Fruit fly (Drosophila melanogaster): ENCODE results near the gene CG11594.
A peak's percentile ranks its signal among the peaks of the same experiment; 100 is the strongest.

Gene CG11594

DNA sequence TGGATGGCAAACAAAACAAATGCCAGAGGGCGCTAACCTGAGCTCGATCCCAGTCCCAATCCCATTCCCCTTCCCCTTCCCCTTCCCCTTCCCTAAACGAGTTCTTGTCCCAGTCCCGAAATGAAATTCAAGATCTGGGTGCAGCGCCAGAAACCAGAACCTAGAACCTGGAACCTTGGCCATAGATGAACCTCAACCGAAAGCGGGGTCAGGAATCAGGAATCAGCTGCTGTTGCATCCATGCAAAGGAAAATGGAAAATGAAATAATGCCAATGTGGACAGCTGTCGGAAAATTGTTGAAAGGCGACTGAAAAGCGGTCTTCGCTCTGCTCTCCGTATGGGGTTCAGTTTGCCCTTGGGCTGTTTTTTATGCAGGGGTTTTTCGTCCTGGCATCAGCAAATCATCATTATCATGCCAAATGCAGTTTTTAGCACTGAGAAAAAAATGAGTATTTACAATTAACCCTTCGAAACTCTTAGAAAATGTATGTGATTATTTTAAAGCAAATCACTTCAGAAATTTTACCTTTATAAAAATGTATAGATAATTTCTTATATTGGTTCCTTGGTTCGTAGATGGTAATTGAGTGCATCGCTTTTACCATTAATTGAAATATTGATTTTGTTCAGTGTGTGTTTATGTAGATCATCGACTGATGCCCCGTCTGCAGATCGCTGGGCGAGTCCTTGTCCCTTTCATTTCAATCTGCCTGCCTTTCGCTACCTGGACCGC lies 48.0 kb downstream of the CG11594 start (continued):
- TF ChIP-seq CG32532 (GFP tag; IDR thresholded peaks at IDR 0.05): no peak
- TF ChIP-seq HmgD (GFP tag; optimal IDR thresholded peaks at IDR 0.05): no peak
- TF ChIP-seq Sox102F (GFP tag; optimal IDR thresholded peaks at IDR 0.05): no peak
- TF ChIP-seq CG15696 (tag; optimal IDR thresholded peaks at IDR 0.05): peak; percentile 87
- TF ChIP-seq tio (GFP tag; optimal IDR thresholded peaks at IDR 0.05): no peak
- no peak for TF ChIP-seq CG14014 (GFP tag; IDR thresholded peaks at IDR 0.05)
- TF ChIP-seq CG6272 (GFP tag; IDR thresholded peaks at IDR 0.05): no peak
- TF ChIP-seq CG6689 (GFP tag; IDR thresholded peaks at IDR 0.05): 0 out of 2 replicates have a peak, but pooled peaks have one; percentile 20
- no peak for TF ChIP-seq sc (optimal IDR thresholded peaks at IDR 0.05)
- TF ChIP-seq sc (GFP tag; optimal IDR thresholded peaks at IDR 0.05): peak; percentile 22
- no peak for TF ChIP-seq CG34224 (GFP tag; IDR thresholded peaks at IDR 0.05; ENCODE audit: partially characterized antibody)
- TF ChIP-seq Med (GFP tag): no peak
- TF ChIP-seq CG3726 (GFP tag; IDR thresholded peaks at IDR 0.05): no peak
- TF ChIP-seq ro (GFP tag; IDR thresholded peaks at IDR 0.05): no peak
- peak; percentile 33 for TF ChIP-seq CG1529 (GFP tag; optimal IDR thresholded peaks at IDR 0.05)
- TF ChIP-seq CG13123 (GFP tag; optimal IDR thresholded peaks at IDR 0.05): no peak
- no peak for TF ChIP-seq Doc2 (GFP tag; IDR thresholded peaks at IDR 0.05)
- no peak for TF ChIP-seq exex (tag; optimal IDR thresholded peaks at IDR 0.05)
- no peak for TF ChIP-seq klu (GFP tag; IDR thresholded peaks at IDR 0.05)
- no peak for TF ChIP-seq CG15514 (GFP tag; optimal IDR thresholded peaks at IDR 0.05)
- TF ChIP-seq sens-2 (GFP tag; IDR thresholded peaks at IDR 0.05): no peak
- TF ChIP-seq CG4424 (GFP tag; optimal IDR thresholded peaks at IDR 0.05): peak; percentile 51
- TF ChIP-seq CG10267 (tag; optimal IDR thresholded peaks at IDR 0.05): peak; percentile 64
- TF ChIP-seq Taf1 (GFP tag; IDR thresholded peaks at IDR 0.05): no peak
- TF ChIP-seq chif (GFP tag; optimal IDR thresholded peaks at IDR 0.05): peak in 1 of 2 experiments; percentile 56
- TF ChIP-seq kni (GFP tag; optimal IDR thresholded peaks at IDR 0.05): peak; percentile 9
- no peak for TF ChIP-seq CG33213 (GFP tag; optimal IDR thresholded peaks at IDR 0.05)
- no peak for TF ChIP-seq CG6683 (GFP tag; optimal IDR thresholded peaks at IDR 0.05)
- TF ChIP-seq CG12391 (tag; optimal IDR thresholded peaks at IDR 0.05): peak; percentile 64
- no peak for TF ChIP-seq Hmx (GFP tag; optimal IDR thresholded peaks at IDR 0.05)
- no peak for TF ChIP-seq CG10462 (GFP tag; optimal IDR thresholded peaks at IDR 0.05)
- no peak for TF ChIP-seq CG31224 (GFP tag; IDR thresholded peaks at IDR 0.05)
- no peak for TF ChIP-seq amos (GFP tag; IDR thresholded peaks at IDR 0.05; ENCODE audit: partially characterized antibody)
- TF ChIP-seq Lim3 (GFP tag; IDR thresholded peaks at IDR 0.05): no peak
- TF ChIP-seq CG4282 (GFP tag; optimal IDR thresholded peaks at IDR 0.05): no peak
- peak; percentile 27 for TF ChIP-seq CG13775 (GFP tag; optimal IDR thresholded peaks at IDR 0.05)
- TF ChIP-seq unc-4 (GFP tag; IDR thresholded peaks at IDR 0.05; ENCODE audit: partially characterized antibody): no peak
- no peak for TF ChIP-seq Awh (GFP tag; IDR thresholded peaks at IDR 0.05)
- TF ChIP-seq CG7556 (GFP tag; optimal IDR thresholded peaks at IDR 0.05): peak; percentile 35
- TF ChIP-seq CG33557 (GFP tag; optimal IDR thresholded peaks at IDR 0.05): peak; percentile 54
- no peak for TF ChIP-seq CG12236 (GFP tag; optimal IDR thresholded peaks at IDR 0.05)
- TF ChIP-seq dan (GFP tag; IDR thresholded peaks at IDR 0.05): no peak
- TF ChIP-seq cg (GFP tag; optimal IDR thresholded peaks at IDR 0.05): no peak
- no peak for TF ChIP-seq sug (tag; optimal IDR thresholded peaks at IDR 0.05)
- no peak for TF ChIP-seq CG12071 (GFP tag; optimal IDR thresholded peaks at IDR 0.05)
- TF ChIP-seq trem (tag; optimal IDR thresholded peaks at IDR 0.05): peak; percentile 58
- TF ChIP-seq fd102C (GFP tag; optimal IDR thresholded peaks at IDR 0.05): peak; percentile 39
- TF ChIP-seq stwl (tag; optimal IDR thresholded peaks at IDR 0.05): peak; percentile 27
- TF ChIP-seq CoRest (tag; optimal IDR thresholded peaks at IDR 0.05): peak; percentile 8
- 0 out of 3 replicates have a peak, but pooled peaks have one; percentile 17 for TF ChIP-seq croc (GFP tag; conservative IDR thresholded peaks at IDR 0.05)

All from whole organism, embryonic.